Worm (Caenorhabditis elegans) whole organism, L2 larva: ENCODE data around the gene nhr-38.
A peak's percentile ranks its signal among the peaks of the same experiment; 100 is the strongest.
"Not testable (repeated sequence)": the region's sequence is repeated elsewhere in the genome, so short reads cannot be mapped to it uniquely, and the experiment has no call there.

ENCODE experiments used
- F13H6.1 ChIP-seq: sonication (generic microtip); optimal IDR thresholded peaks from 2 replicates; lab custom pipeline; 2016; ENCODE audit warnings: missing genetic modification characterization, missing compliant biosample characterization
- Y55F3AM.14 ChIP-seq: fragments of 200-800 bp; sonication (Bioruptor generic); optimal IDR thresholded peaks from 2 replicates; lab custom pipeline; 2018; ENCODE audit warnings: mild to moderate bottlenecking, missing genetic modification characterization, missing compliant biosample characterization
- ZK546.5 ChIP-seq: sonication (generic microtip); optimal IDR thresholded peaks from 2 replicates; lab custom pipeline; 2017; ENCODE audit warnings: missing biosample characterization, missing genetic modification characterization
- alr-1 ChIP-seq: fragments of 150-350 bp; optimal IDR thresholded peaks from 2 replicates; lab custom pipeline; 2014; ENCODE audit warnings: missing biosample characterization, missing genetic modification characterization
- ama-1 ChIP-seq: fragments of 150-350 bp; optimal IDR thresholded peaks from 2 replicates; lab custom pipeline; 2018; ENCODE audit warnings: inconsistent platforms
- blmp-1 ChIP-seq: sonication (generic microtip); optimal IDR thresholded peaks from 2 replicates; lab custom pipeline; 2017; ENCODE audit warnings: missing genetic modification characterization, mild to moderate bottlenecking, missing compliant biosample characterization, antibody characterized with exemption, moderate library complexity; ENCODE audit not compliant: insufficient read depth
- ceh-16 ChIP-seq: fragments of 150-350 bp; optimal IDR thresholded peaks from 2 replicates; lab custom pipeline; 2014; ENCODE audit warnings: missing biosample characterization, missing genetic modification characterization
- ceh-82 ChIP-seq: fragments of 150-350 bp; optimal IDR thresholded peaks from 2 replicates; lab custom pipeline; 2014; ENCODE audit warnings: missing biosample characterization, missing genetic modification characterization
- crh-2 ChIP-seq: sonication (generic microtip); optimal IDR thresholded peaks from 2 replicates; lab custom pipeline; 2017; ENCODE audit warnings: missing biosample characterization, missing genetic modification characterization
- dmd-4 ChIP-seq: sonication (generic microtip); optimal IDR thresholded peaks from 2 replicates; lab custom pipeline; 2017; ENCODE audit warnings: missing biosample characterization, missing genetic modification characterization
- egl-27 ChIP-seq: sonication (generic microtip); optimal IDR thresholded peaks from 3 replicates; lab custom pipeline; 2017; ENCODE audit warnings: missing biosample characterization, missing genetic modification reagents, missing genetic modification characterization
- elt-1 ChIP-seq: fragments of 150-350 bp; optimal IDR thresholded peaks from 2 replicates; lab custom pipeline; 2014; ENCODE audit warnings: missing biosample characterization, missing genetic modification characterization
- fos-1 ChIP-seq: fragments of 150-350 bp; optimal IDR thresholded peaks from 2 replicates; lab custom pipeline; 2014; ENCODE audit warnings: missing biosample characterization, missing genetic modification characterization
- gmeb-1 ChIP-seq: fragments of 150-350 bp; optimal IDR thresholded peaks from 2 replicates; lab custom pipeline; 2014; ENCODE audit warnings: missing biosample characterization, missing genetic modification characterization
- lin-11 ChIP-seq: fragments of 150-350 bp; sonication (generic microtip); optimal IDR thresholded peaks from 2 replicates; lab custom pipeline; 2014; ENCODE audit warnings: missing biosample characterization, missing genetic modification characterization, inconsistent platforms, mixed read lengths
- lin-13 ChIP-seq: fragments of 150-350 bp; optimal IDR thresholded peaks from 2 replicates; lab custom pipeline; 2014; ENCODE audit warnings: missing biosample characterization, missing genetic modification reagents, missing genetic modification characterization
- lsy-2 ChIP-seq, 2 experiments: fragments of 150-350 bp in 1 of 2; sonication (generic microtip) in 1 of 2; optimal IDR thresholded peaks; 2 replicates each; lab custom pipeline; 2014 to 2017; ENCODE audit warnings: missing biosample characterization in 2 of 2, missing genetic modification characterization in 2 of 2
- mab-5 ChIP-seq: fragments of 150-350 bp; optimal IDR thresholded peaks from 2 replicates; lab custom pipeline; 2014; ENCODE audit warnings: missing biosample characterization, missing genetic modification characterization
- mbf-1 ChIP-seq: sonication (generic microtip); optimal IDR thresholded peaks from 2 replicates; lab custom pipeline; 2017; ENCODE audit warnings: missing biosample characterization, missing genetic modification characterization
- mdl-1 ChIP-seq, 2 experiments: fragments of 150-350 bp in 1 of 2; sonication (generic microtip) in 1 of 2; optimal IDR thresholded peaks; 2 replicates each; lab custom pipeline; 2017; ENCODE audit warnings: missing biosample characterization in 2 of 2, missing genetic modification characterization in 2 of 2
- nhr-12 ChIP-seq: fragments of 150-350 bp; optimal IDR thresholded peaks from 2 replicates; lab custom pipeline; 2014; ENCODE audit warnings: missing biosample characterization, missing genetic modification characterization
- nhr-129 ChIP-seq: fragments of 150-350 bp; optimal IDR thresholded peaks from 2 replicates; lab custom pipeline; 2014; ENCODE audit warnings: missing biosample characterization, missing genetic modification characterization
- nhr-23 ChIP-seq: fragments of 150-350 bp; optimal IDR thresholded peaks from 2 replicates; lab custom pipeline; 2014; ENCODE audit warnings: missing biosample characterization, missing genetic modification reagents, missing genetic modification characterization
- nhr-237 ChIP-seq: fragments of 150-350 bp; optimal IDR thresholded peaks from 2 replicates; lab custom pipeline; 2014; ENCODE audit warnings: missing biosample characterization, missing genetic modification characterization
- nhr-25 ChIP-seq: fragments of 150-350 bp; sonication (generic microtip); optimal IDR thresholded peaks from 3 replicates; lab custom pipeline; 2014; ENCODE audit warnings: missing biosample characterization, missing genetic modification characterization
- nhr-6 ChIP-seq: fragments of 150-350 bp; optimal IDR thresholded peaks from 2 replicates; lab custom pipeline; 2014; ENCODE audit warnings: missing biosample characterization, missing genetic modification characterization
- nhr-77 ChIP-seq: fragments of 150-350 bp; optimal IDR thresholded peaks from 2 replicates; lab custom pipeline; 2014; ENCODE audit warnings: missing biosample characterization, missing genetic modification characterization
- sem-4 ChIP-seq: fragments of 150-350 bp; optimal IDR thresholded peaks from 2 replicates; lab custom pipeline; 2014; ENCODE audit warnings: missing biosample characterization, missing genetic modification reagents, missing genetic modification characterization
- sma-3 ChIP-seq: sonication (generic microtip); optimal IDR thresholded peaks from 2 replicates; lab custom pipeline; 2016; ENCODE audit warnings: missing genetic modification reagents, missing genetic modification characterization, missing compliant biosample characterization
- sma-9 ChIP-seq, 2 experiments: fragments of 150-350 bp in 1 of 2; sonication (generic microtip) in 1 of 2; optimal IDR thresholded peaks; 2 replicates each; lab custom pipeline; 2014 to 2016; ENCODE audit warnings: missing genetic modification characterization in 2 of 2, mild to moderate bottlenecking in 1 of 2, missing biosample characterization in 1 of 2, missing compliant biosample characterization in 1 of 2, missing genetic modification reagents in 1 of 2, moderate library complexity in 1 of 2
- unc-55 ChIP-seq: fragments of 150-350 bp; sonication (generic microtip); optimal IDR thresholded peaks from 3 replicates; lab custom pipeline; 2014; ENCODE audit warnings: missing biosample characterization, missing genetic modification reagents, missing genetic modification characterization
- zag-1 ChIP-seq: fragments of 150-350 bp; optimal IDR thresholded peaks from 2 replicates; lab custom pipeline; 2014; ENCODE audit warnings: missing biosample characterization, missing genetic modification characterization
- ztf-11 ChIP-seq: sonication (generic microtip); optimal IDR thresholded peaks from 2 replicates; lab custom pipeline; 2017; ENCODE audit warnings: missing biosample characterization, missing genetic modification characterization

The nhr-38 gene

ce11 chrIV:9737204-9737790 lies 27.3 kb downstream of the nhr-38 start, which contains the start of gene cka-1:
TSS of gene cka-1 (minus strand) at chrIV:9737621.
- TF ChIP-seq ama-1 (lab: Kevin White, UChicago) (no peak), sma-3 (peak; percentile 19), sem-4 (tag; lab: Kevin White, UChicago) (peak; percentile 20), sma-9 (GFP tag; optimal IDR thresholded peaks at IDR 0.05; lab: Kevin White, UChicago) (peak; percentile 0), sma-9 (tag; optimal IDR thresholded peaks at IDR 0.05; lab: Kevin White, UChicago) (no peak), alr-1 (tag; lab: Kevin White, UChicago) (no peak), fos-1 (tag; lab: Kevin White, UChicago) (peak; percentile 63), F13H6.1 (peak; percentile 31), nhr-129 (tag; lab: Kevin White, UChicago) (peak; percentile 26)

- no peak for TF ChIP-seq blmp-1 (tag; lab: Kevin White, UChicago)
- no peak for TF ChIP-seq elt-1 (tag; lab: Kevin White, UChicago)
- no peak for TF ChIP-seq ama-1 (lab: Kevin White, UChicago)
- no peak for TF ChIP-seq sma-3
Observed at ce11 chrIV:9738194-9738593, 28.2 kb downstream of the nhr-38 start, which contains the start of gene C28D4.10. TSS of gene C28D4.10 (plus strand) at chrIV:9738494.

- no peak for TF ChIP-seq mbf-1
- no peak for TF ChIP-seq nhr-12 (tag; lab: Kevin White, UChicago)
- no peak for TF ChIP-seq nhr-23 (tag; lab: Kevin White, UChicago)
Observed at ce11 chrIV:9739001-9739400, 29.0 kb downstream of the nhr-38 start.

ce11 chrIV:9740851-9741549 lies 31.0 kb downstream of the nhr-38 start, which contains the start of gene gln-6:
TSS of gene gln-6 (minus strand) at chrIV:9740901.
- not testable (repeated sequence) for TF ChIP-seq mdl-1 (tag; optimal IDR thresholded peaks at IDR 0.05; lab: Kevin White, UChicago); ztf-11; dmd-4 (tag; lab: Kevin White, UChicago)

- no peak for TF ChIP-seq ZK546.5 (tag; lab: Kevin White, UChicago)
Observed at ce11 chrIV:9742883-9743282, 32.9 kb downstream of the nhr-38 start, which contains the start of gene C28D4.7. TSS of gene C28D4.7 (minus strand) at chrIV:9743147.

DNA sequence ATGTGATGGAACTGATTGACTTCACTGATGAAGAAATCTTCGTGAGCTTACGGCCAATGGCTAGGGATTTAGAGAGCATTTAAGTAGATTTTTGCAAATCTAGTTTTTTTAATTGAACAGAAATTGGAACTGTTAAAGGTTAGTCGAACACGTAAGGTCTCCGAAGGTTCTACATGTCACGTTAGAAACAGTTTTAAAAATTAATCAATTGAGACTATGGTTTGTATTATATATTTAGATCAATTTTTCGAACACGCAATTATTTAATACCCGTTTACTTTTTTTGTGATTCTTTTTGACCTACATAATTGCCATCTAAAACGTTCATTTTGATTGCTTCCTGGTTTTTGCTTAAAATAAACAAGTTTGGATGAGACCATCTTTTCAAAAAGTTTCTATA lies 34.9 kb downstream of the nhr-38 start, which contains the start of gene C28D4.4:
C28D4.4 (minus strand) TSS at position 101 of the 400 bp plus-strand sequence.
- TF ChIP-seq lin-11 (tag; lab: Kevin White, UChicago) (no peak), Y55F3AM.14 (no peak), fos-1 (tag; lab: Kevin White, UChicago) (no peak), nhr-237 (no peak), zag-1 (no peak), F13H6.1 (no peak), mab-5 (tag; lab: Kevin White, UChicago) (no peak)

DNA sequence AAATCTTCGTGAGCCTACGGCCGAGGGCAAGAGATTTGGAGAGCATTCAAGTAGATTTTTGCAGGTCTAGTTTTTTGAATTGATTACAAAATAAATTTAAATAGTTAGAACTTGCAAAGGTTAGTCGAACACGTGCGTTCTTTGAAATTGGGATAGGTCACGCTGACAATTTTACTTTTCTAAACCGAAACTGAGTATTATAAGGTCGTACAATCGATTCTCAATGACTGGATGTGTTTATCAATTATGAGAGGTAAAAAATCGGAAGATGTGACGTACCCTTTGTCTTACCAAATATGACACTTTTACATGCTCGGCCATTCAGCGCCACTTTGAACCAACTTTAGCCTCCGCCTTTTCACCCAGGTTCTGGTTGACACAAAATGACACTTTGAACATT lies 36.8 kb downstream of the nhr-38 start, which contains the start of gene C28D4.5:
C28D4.5 (minus strand) TSS at position 101 of the 400 bp plus-strand sequence.
- TF ChIP-seq ama-1 (lab: Kevin White, UChicago) (no peak), gmeb-1 (no peak), blmp-1 (tag; lab: Kevin White, UChicago) (no peak), alr-1 (tag; lab: Kevin White, UChicago) (no peak), crh-2 (tag; lab: Kevin White, UChicago) (no peak), lin-13 (GFP tag; lab: Kevin White, UChicago) (no peak), ceh-82 (tag; lab: Kevin White, UChicago) (no peak), ZK546.5 (tag; lab: Kevin White, UChicago) (no peak), egl-27 (no peak), ceh-16 (tag; lab: Kevin White, UChicago) (no peak), zag-1 (no peak), nhr-25 (no peak), lsy-2 (tag; optimal IDR thresholded peaks at IDR 0.05; lab: Kevin White, UChicago) (no peak), nhr-129 (tag; lab: Kevin White, UChicago) (no peak), nhr-77 (tag; lab: Kevin White, UChicago) (no peak), sma-3 (no peak), unc-55 (GFP tag; lab: Kevin White, UChicago) (no peak), nhr-6 (tag; lab: Kevin White, UChicago) (no peak)
